Worm (Caenorhabditis elegans): ENCODE results near the gene F47B8.18.

DNA sequence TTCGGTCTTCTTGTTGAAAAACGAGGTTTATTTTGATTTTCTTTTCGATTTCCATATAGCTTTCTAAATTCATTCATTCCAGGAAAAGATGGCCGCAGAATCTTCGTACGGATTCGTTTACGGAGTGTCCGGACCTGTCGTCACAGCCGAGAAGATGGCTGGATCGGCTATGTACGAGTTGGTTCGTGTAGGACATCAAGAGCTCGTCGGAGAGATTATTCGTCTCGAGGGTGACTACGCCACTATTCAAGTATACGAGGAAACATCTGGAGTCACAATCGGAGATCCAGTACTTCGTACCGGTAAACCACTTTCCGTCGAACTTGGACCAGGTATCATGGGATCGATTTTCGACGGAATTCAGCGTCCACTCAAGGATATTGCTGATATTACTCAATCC lies 26.4 kb upstream of the F47B8.18 start, which contains the start of gene vha-13:
- TF ChIP-seq flt-1 (GFP tag; IDR thresholded peaks at IDR 0.05): no peak
- TF ChIP-seq ref-1 (GFP tag; conservative IDR thresholded peaks at IDR 0.05): no peak
- TF ChIP-seq ztf-29 (GFP tag; IDR thresholded peaks at IDR 0.05): no peak
- no peak for TF ChIP-seq tab-1 (GFP tag; IDR thresholded peaks at IDR 0.05)
- TF ChIP-seq med-1 (GFP tag; optimal IDR thresholded peaks at IDR 0.05; ENCODE audit: insufficient read depth): no peak
- TF ChIP-seq ztf-23 (GFP tag; IDR thresholded peaks at IDR 0.05): no peak
- TF ChIP-seq cog-1 (tag; optimal IDR thresholded peaks at IDR 0.05): no peak
- TF ChIP-seq klf-2 (GFP tag; conservative IDR thresholded peaks at IDR 0.05): no peak

Measured in whole organism, midembryonic.